Worm (Caenorhabditis elegans) whole organism, young adult: Measurements from ENCODE around the gene ins-13.

Experiments
- F23B12.7 ChIP-seq: sonication (generic microtip); optimal IDR thresholded peaks from 2 replicates; lab custom pipeline; 2017; ENCODE audit warnings: missing genetic modification characterization, mild to moderate bottlenecking, missing compliant biosample characterization, antibody characterized with exemption, moderate library complexity; ENCODE audit not compliant: insufficient read depth
- F39B2.1 ChIP-seq: fragments of 200-800 bp; sonication (Bioruptor generic); IDR thresholded peaks from 2 replicates; pipeline ENCODE4 v1.3.6; 2022; ENCODE audit warnings: missing genetic modification reagents, missing genetic modification characterization, missing compliant biosample characterization
- F49E8.2 ChIP-seq: sonication (generic microtip); optimal IDR thresholded peaks from 3 replicates; lab custom pipeline; 2017; ENCODE audit warnings: missing genetic modification characterization, mild to moderate bottlenecking, missing compliant biosample characterization, antibody characterized with exemption, moderate library complexity; ENCODE audit not compliant: insufficient read depth
- K11D2.4 ChIP-seq: fragments of 200-800 bp; sonication (Bioruptor generic); IDR thresholded peaks from 2 replicates; pipeline ENCODE4 v1.3.6; 2022; ENCODE audit warnings: missing genetic modification reagents, missing genetic modification characterization, missing compliant biosample characterization
- T26A5.8 ChIP-seq: sonication (generic microtip); optimal IDR thresholded peaks from 2 replicates; lab custom pipeline; 2016; ENCODE audit warnings: missing genetic modification characterization, missing compliant biosample characterization
- Y53G8AR.9 ChIP-seq: fragments of 200-800 bp; sonication (Bioruptor generic); conservative IDR thresholded peaks from 2 replicates; pipeline ENCODE4 v1.3.6; 2022; ENCODE audit warnings: missing genetic modification reagents, missing genetic modification characterization, missing compliant biosample characterization
- attf-6 ChIP-seq: fragments of 200-800 bp; sonication (Bioruptor generic); IDR thresholded peaks from 2 replicates; pipeline ENCODE4 v1.3.6; 2022; ENCODE audit warnings: missing genetic modification reagents, missing genetic modification characterization, missing compliant biosample characterization
- ceh-27 ChIP-seq: fragments of 200-800 bp; sonication (Bioruptor generic); optimal IDR thresholded peaks from 2 replicates; lab custom pipeline; 2018; ENCODE audit warnings: mild to moderate bottlenecking, missing genetic modification characterization, moderate library complexity, missing compliant biosample characterization
- ceh-40 ChIP-seq: fragments of 200-800 bp; sonication (Bioruptor generic); IDR thresholded peaks from 2 replicates; pipeline ENCODE4 v1.3.6; 2022; ENCODE audit warnings: missing genetic modification characterization, missing compliant biosample characterization
- ceh-79 ChIP-seq: sonication (generic microtip); optimal IDR thresholded peaks from 2 replicates; lab custom pipeline; 2017; ENCODE audit warnings: mild to moderate bottlenecking, missing genetic modification characterization, missing compliant biosample characterization
- die-1 ChIP-seq: sonication (generic microtip); optimal IDR thresholded peaks from 2 replicates; lab custom pipeline; 2016; ENCODE audit warnings: missing genotype, mild to moderate bottlenecking, missing genetic modification characterization, missing compliant biosample characterization
- dox-1 ChIP-seq: fragments of 200-800 bp; sonication (Bioruptor generic); IDR thresholded peaks from 2 replicates; pipeline ENCODE4 v1.3.6; 2022; ENCODE audit warnings: missing genetic modification reagents, missing genetic modification characterization, missing compliant biosample characterization
- dpff-1 ChIP-seq: sonication (generic microtip); optimal IDR thresholded peaks from 2 replicates; lab custom pipeline; 2017; ENCODE audit warnings: mild to moderate bottlenecking, missing genetic modification characterization, missing compliant biosample characterization
- egl-44 ChIP-seq: fragments of 200-800 bp; sonication (Bioruptor generic); IDR thresholded peaks from 2 replicates; pipeline ENCODE4 v1.3.6; 2022; ENCODE audit warnings: missing genetic modification reagents, missing genetic modification characterization, missing compliant biosample characterization
- ets-4 ChIP-seq: fragments of 200-800 bp; sonication (Bioruptor generic); optimal IDR thresholded peaks from 2 replicates; lab custom pipeline; 2018; ENCODE audit warnings: mild to moderate bottlenecking, missing genetic modification characterization, missing compliant biosample characterization
- hmg-20 ChIP-seq: fragments of 200-800 bp; sonication (Bioruptor generic); IDR thresholded peaks from 2 replicates; pipeline ENCODE4 v1.3.6; 2022; ENCODE audit warnings: missing genetic modification reagents, missing genetic modification characterization, missing compliant biosample characterization
- hsf-1 ChIP-seq: fragments of 200-800 bp; sonication (Bioruptor generic); IDR thresholded peaks from 2 replicates; pipeline ENCODE4 v1.3.6; 2022; ENCODE audit warnings: missing genetic modification reagents, missing genetic modification characterization, missing compliant biosample characterization
- let-607 ChIP-seq, 2 experiments: fragments of 200-800 bp in 1 of 2; sonication (Bioruptor generic) in 1 of 2; sonication (generic microtip) in 1 of 2; optimal IDR thresholded peaks; 2 replicates each; lab custom pipeline; 2016 to 2018; ENCODE audit warnings: mild to moderate bottlenecking in 2 of 2, missing compliant biosample characterization in 2 of 2, missing genetic modification characterization in 2 of 2, moderate library complexity in 2 of 2, missing genotype in 1 of 2
- lin-35 ChIP-seq, 3 experiments: fragments of 150-350 bp in 2 of 3; sonication (generic microtip) in 1 of 3; optimal IDR thresholded peaks; 2 replicates each; lab custom pipeline; 2014 to 2018; ENCODE audit warnings: missing biosample characterization in 3 of 3, missing genetic modification characterization in 3 of 3, missing genetic modification reagents in 3 of 3
- madf-8 ChIP-seq: fragments of 200-800 bp; sonication (Bioruptor generic); conservative IDR thresholded peaks from 2 replicates; pipeline ENCODE4 v1.3.6; 2022; ENCODE audit warnings: missing genetic modification reagents, missing genetic modification characterization, missing compliant biosample characterization
- mes-4 ChIP-seq: sonication (generic microtip); optimal IDR thresholded peaks from 2 replicates; lab custom pipeline; 2016; ENCODE audit warnings: missing genotype, missing genetic modification characterization, missing compliant biosample characterization
- nhr-120 ChIP-seq: fragments of 200-800 bp; sonication (Bioruptor generic); IDR thresholded peaks from 2 replicates; pipeline ENCODE4 v1.3.6; 2022; ENCODE audit warnings: missing genetic modification characterization, missing compliant biosample characterization
- nhr-80 ChIP-seq: sonication (generic microtip); optimal IDR thresholded peaks from 2 replicates; lab custom pipeline; 2016; ENCODE audit warnings: missing genetic modification characterization, missing compliant biosample characterization
- pha-4 ChIP-seq: fragments of 150-350 bp; sonication (generic microtip); optimal IDR thresholded peaks from 2 replicates; lab custom pipeline; 2014; ENCODE audit warnings: missing biosample characterization, missing genetic modification reagents, missing genetic modification characterization
- repo-1 ChIP-seq: sonication (generic microtip); optimal IDR thresholded peaks from 2 replicates; lab custom pipeline; 2017; ENCODE audit warnings: mild to moderate bottlenecking, missing genetic modification characterization, missing compliant biosample characterization
- rpc-1 ChIP-seq, 2 experiments: fragments of 150-350 bp in 1 of 2; sonication (generic microtip) in 1 of 2; optimal IDR thresholded peaks; 2 replicates each; lab custom pipeline; 2014 to 2018; ENCODE audit warnings: missing biosample characterization in 1 of 2, missing genetic modification characterization in 1 of 2, missing genetic modification reagents in 1 of 2, missing genotype in 1 of 2
- sdz-38 ChIP-seq: sonication (generic microtip); optimal IDR thresholded peaks from 2 replicates; lab custom pipeline; 2016; ENCODE audit warnings: missing genotype, missing genetic modification characterization, missing compliant biosample characterization
- snpc-4 ChIP-seq, 5 experiments: fragments of 150-350 bp in 1 of 5; sonication (generic microtip) in 4 of 5; optimal IDR thresholded peaks; 2 replicates each; lab custom pipeline; 2014 to 2018; ENCODE audit warnings: missing genetic modification characterization in 5 of 5, missing biosample characterization in 3 of 5, antibody characterized with exemption in 2 of 5, mild to moderate bottlenecking in 2 of 5, missing compliant biosample characterization in 2 of 5, missing genotype in 2 of 5, moderate library complexity in 2 of 5, missing genetic modification reagents in 1 of 5
- unc-130 ChIP-seq: sonication (generic microtip); optimal IDR thresholded peaks from 2 replicates; lab custom pipeline; 2016; ENCODE audit warnings: missing genetic modification reagents, missing genetic modification characterization, missing compliant biosample characterization
- zfh-2 ChIP-seq: fragments of 200-800 bp; sonication (Bioruptor generic); conservative IDR thresholded peaks from 2 replicates; pipeline ENCODE4 v1.3.6; 2022; ENCODE audit warnings: missing genetic modification reagents, missing genetic modification characterization, missing compliant biosample characterization
- ztf-25 ChIP-seq: fragments of 200-800 bp; sonication (Bioruptor generic); IDR thresholded peaks from 2 replicates; pipeline ENCODE4 v1.3.6; 2022; ENCODE audit warnings: missing genetic modification reagents, missing genetic modification characterization, missing compliant biosample characterization
- ztf-6 ChIP-seq: fragments of 200-800 bp; sonication (Bioruptor generic); IDR thresholded peaks from 2 replicates; pipeline ENCODE4 v1.3.6; 2022; ENCODE audit warnings: missing genetic modification reagents, missing genetic modification characterization, missing compliant biosample characterization

Gene ins-13

ce11 chrII:5591558-5591957 lies 46.9 kb upstream of the ins-13 start:
- no peak for TF ChIP-seq lin-35 (GFP tag; optimal IDR thresholded peaks at IDR 0.05; lab: Kevin White, UChicago)
- 0 out of 2 replicates have a peak, but pooled peaks have one; percentile 41 for TF ChIP-seq hsf-1 (GFP tag; lab: Robert Waterston, UW)

- no peak for TF ChIP-seq unc-130
- TF ChIP-seq ceh-79 (tag; lab: Kevin White, UChicago): no peak
- TF ChIP-seq K11D2.4 (GFP tag; lab: Robert Waterston, UW): no peak
- no peak for TF ChIP-seq pha-4 (tag; lab: Kevin White, UChicago)
Measured at ce11 chrII:5589690-5590089, 45.0 kb upstream of the ins-13 start, which contains the start of gene C17G10.13. C17G10.13 (minus strand) TSS chrII:5589790.

ce11 chrII:5587794-5588193 lies 43.1 kb upstream of the ins-13 start:
- TF ChIP-seq ztf-25 (GFP tag; lab: Robert Waterston, UW): no peak
- TF ChIP-seq F49E8.2 (tag; lab: Kevin White, UChicago): no peak
- no peak for TF ChIP-seq sdz-38
- no peak for TF ChIP-seq ztf-6
- no peak for TF ChIP-seq Y53G8AR.9 (GFP tag; lab: Robert Waterston, UW)
- no peak for TF ChIP-seq ceh-27 (GFP tag; lab: Kevin White, UChicago)
- no peak for TF ChIP-seq F23B12.7 (tag; lab: Kevin White, UChicago)
- no peak for TF ChIP-seq zfh-2 (GFP tag; lab: Robert Waterston, UW)
- TF ChIP-seq snpc-4 (GFP tag; optimal IDR thresholded peaks at IDR 0.05; lab: Kevin White, UChicago): no peak
- TF ChIP-seq snpc-4 (tag; optimal IDR thresholded peaks at IDR 0.05; lab: Kevin White, UChicago): no peak

ce11 chrII:5585788-5586187 lies 41.1 kb upstream of the ins-13 start, which contains the start of gene lys-8:
lys-8 (plus strand) TSS chrII:5586178.
- TF ChIP-seq zfh-2 (GFP tag; lab: Robert Waterston, UW) (no peak), snpc-4 (GFP tag; optimal IDR thresholded peaks at IDR 0.05; lab: Kevin White, UChicago) (no peak), snpc-4 (tag; optimal IDR thresholded peaks at IDR 0.05; lab: Kevin White, UChicago) (peak in 1 of 4 experiments; percentile 49), let-607 (tag; optimal IDR thresholded peaks at IDR 0.05; lab: Kevin White, UChicago) (peak in 1 of 2 experiments; percentile 13), ets-4 (peak; percentile 44), dox-1 (GFP tag; lab: Robert Waterston, UW) (peak; percentile 46; the same call in 1 of the 2 replicates), nhr-120 (no peak), nhr-80 (tag; lab: Kevin White, UChicago) (peak; percentile 93)
- TF ChIP-seq, all 124 proteins: peak for 5

ce11 chrII:5582309-5582708 lies 37.6 kb upstream of the ins-13 start, which contains the start of gene T25E4.2:
T25E4.2 (minus strand) TSS chrII:5582409.
- TF ChIP-seq T26A5.8 (tag; lab: Kevin White, UChicago) (no peak), hmg-20 (no peak), madf-8 (no peak), attf-6 (GFP tag; lab: Robert Waterston, UW) (no peak), pha-4 (tag; lab: Kevin White, UChicago) (no peak), rpc-1 (optimal IDR thresholded peaks at IDR 0.05; lab: Kevin White, UChicago) (no peak), rpc-1 (tag; optimal IDR thresholded peaks at IDR 0.05; lab: Kevin White, UChicago) (no peak), die-1 (tag; lab: Kevin White, UChicago) (no peak), egl-44 (GFP tag; lab: Robert Waterston, UW) (no peak), repo-1 (no peak), mes-4 (tag; lab: Kevin White, UChicago) (no peak), ceh-40 (GFP tag; lab: Robert Waterston, UW) (no peak), dpff-1 (tag; lab: Kevin White, UChicago) (no peak), F39B2.1 (GFP tag; lab: Robert Waterston, UW) (no peak), ceh-79 (tag; lab: Kevin White, UChicago) (no peak)
